Worm (Caenorhabditis elegans): Measurements from ENCODE around the gene F26C11.3.
A peak's percentile ranks its signal among the peaks of the same experiment; 100 is the strongest.

The F26C11.3 gene

DNA sequence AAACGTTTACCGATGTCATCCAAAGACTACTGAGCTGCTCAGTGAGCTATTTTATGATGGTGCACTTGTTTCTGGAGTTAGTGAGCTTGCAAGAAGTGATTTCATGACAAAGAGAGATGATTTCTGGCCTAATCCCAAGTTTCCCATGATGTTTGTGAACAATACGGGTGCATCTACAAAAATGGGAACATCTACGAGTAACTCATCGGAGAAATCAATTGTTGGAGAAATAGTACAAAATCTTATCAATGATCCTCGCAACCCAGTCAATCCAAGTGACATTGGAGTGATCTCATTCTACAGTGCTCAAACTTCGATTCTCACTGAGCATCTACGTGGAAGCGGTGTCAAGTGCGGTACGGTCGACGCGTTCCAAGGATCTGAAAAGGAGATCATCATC, 13.6 kb upstream of the F26C11.3 start:
- TF ChIP-seq F22D6.2 (tag; optimal IDR thresholded peaks at IDR 0.05): no peak
- TF ChIP-seq F39B2.1 (GFP tag; IDR thresholded peaks at IDR 0.05): no peak
- TF ChIP-seq F57A8.1 (GFP tag; optimal IDR thresholded peaks at IDR 0.05): no peak
- no peak for TF ChIP-seq fkh-3 (tag; optimal IDR thresholded peaks at IDR 0.05)
- no peak for TF ChIP-seq snpc-1.1 (tag; optimal IDR thresholded peaks at IDR 0.05; ENCODE audit: insufficient read depth)
- TF ChIP-seq ekl-4 (GFP tag; IDR thresholded peaks at IDR 0.05): no peak
- no peak for TF ChIP-seq ceh-100 (GFP tag; IDR thresholded peaks at IDR 0.05)
- no peak for TF ChIP-seq ets-4 (GFP tag; optimal IDR thresholded peaks at IDR 0.05)
- TF ChIP-seq rcor-1 (GFP tag; IDR thresholded peaks at IDR 0.05): no peak
- TF ChIP-seq F57C9.4 (tag; optimal IDR thresholded peaks at IDR 0.05): no peak
- no peak for TF ChIP-seq Y53G8AR.9 (GFP tag; conservative IDR thresholded peaks at IDR 0.05)
- no peak for TF ChIP-seq unc-130 (GFP tag; optimal IDR thresholded peaks at IDR 0.05)
- no peak for TF ChIP-seq bed-1 (GFP tag; IDR thresholded peaks at IDR 0.05)
- TF ChIP-seq snpc-3.4 (tag; optimal IDR thresholded peaks at IDR 0.05): no peak
- TF ChIP-seq F10E7.11 (tag; optimal IDR thresholded peaks at IDR 0.05): no peak
- TF ChIP-seq nhr-80 (tag; optimal IDR thresholded peaks at IDR 0.05): no peak
- TF ChIP-seq hlh-26 (GFP tag; conservative IDR thresholded peaks at IDR 0.05): no peak
- no peak for TF ChIP-seq mcd-1 (GFP tag; IDR thresholded peaks at IDR 0.05)

DNA sequence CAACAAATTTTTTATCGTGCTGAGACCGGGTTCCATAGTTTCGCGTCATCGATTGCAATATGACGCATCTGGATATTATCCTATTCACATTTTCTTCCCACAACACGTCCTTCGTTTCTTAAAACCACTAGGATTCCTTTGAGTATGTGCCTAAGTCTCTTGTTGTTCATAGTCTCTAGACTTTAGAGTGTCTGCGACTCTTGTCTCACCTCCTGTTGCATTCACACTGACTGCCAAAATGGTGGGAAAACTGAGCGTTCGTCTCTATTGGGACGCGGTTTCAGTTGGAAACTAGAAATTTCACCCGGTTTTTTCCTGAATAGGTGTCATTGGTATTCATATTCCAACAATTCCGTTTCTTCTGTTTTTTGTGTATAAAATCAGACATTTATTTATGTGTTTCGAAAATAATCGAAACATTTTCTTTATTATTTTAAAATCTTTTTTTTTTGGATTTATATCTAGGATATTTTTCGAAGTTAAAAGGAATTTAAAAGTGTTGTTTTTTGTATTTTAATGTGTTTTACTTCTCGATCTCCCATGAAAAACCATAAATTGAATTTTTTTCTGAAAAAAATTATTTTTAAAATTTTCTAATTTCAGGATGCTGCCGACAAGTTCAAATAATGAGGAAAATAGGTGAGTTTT, 6.8 kb upstream of the F26C11.3 start, which contains the start of gene C05C10.2:
Gene C05C10.2, plus strand, starts transcription at position 598 of the 648 bp plus-strand sequence.
- TF ChIP-seq repo-1 (tag; optimal IDR thresholded peaks at IDR 0.05) (no peak), hmg-1.2 (GFP tag; IDR thresholded peaks at IDR 0.05) (peak; percentile 52; the same call in 1 of the 2 replicates), nhr-120 (GFP tag; IDR thresholded peaks at IDR 0.05) (no peak)

DNA sequence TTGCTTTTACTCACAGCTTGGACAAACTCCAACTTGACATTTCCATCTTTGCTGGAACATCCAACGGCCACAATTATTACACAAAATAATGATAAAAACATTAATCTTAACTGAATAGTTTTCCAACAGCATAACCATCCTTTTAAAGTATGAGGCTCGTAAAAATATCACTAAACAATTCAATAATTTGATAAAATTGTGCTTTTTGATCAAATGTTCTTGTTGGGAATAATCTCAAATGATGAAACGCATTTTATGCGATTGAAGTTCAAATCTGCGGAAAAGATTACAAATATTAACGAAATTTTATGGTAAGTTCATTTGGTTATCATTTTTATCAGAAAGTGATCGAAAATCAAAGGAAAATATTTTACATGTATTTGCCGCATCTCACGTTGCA, 5.6 kb upstream of the F26C11.3 start, which contains the start of gene pho-10:
Gene pho-10, minus strand, starts transcription at position 101 of the 400 bp plus-strand sequence.
- TF ChIP-seq F57C9.4 (tag; optimal IDR thresholded peaks at IDR 0.05): no peak
- TF ChIP-seq dox-1 (GFP tag; IDR thresholded peaks at IDR 0.05): no peak
- no peak for TF ChIP-seq nfyb-1 (GFP tag; IDR thresholded peaks at IDR 0.05)
- TF ChIP-seq nhr-27 (tag; optimal IDR thresholded peaks at IDR 0.05): no peak
- TF ChIP-seq snpc-4 (GFP tag; optimal IDR thresholded peaks at IDR 0.05): no peak
- no peak for TF ChIP-seq snpc-4 (tag; optimal IDR thresholded peaks at IDR 0.05)
- TF ChIP-seq sea-2 (GFP tag; IDR thresholded peaks at IDR 0.05): no peak
- no peak for TF ChIP-seq F49E8.2 (tag; optimal IDR thresholded peaks at IDR 0.05; ENCODE audit: insufficient read depth)
- no peak for TF ChIP-seq ztf-22 (GFP tag; optimal IDR thresholded peaks at IDR 0.05)
- TF ChIP-seq Y95B8A.8 (GFP tag; IDR thresholded peaks at IDR 0.05): no peak
- no peak for TF ChIP-seq nfya-1 (tag; optimal IDR thresholded peaks at IDR 0.05; ENCODE audit: borderline replicate concordance, insufficient read depth)
- TF ChIP-seq T26A5.8 (tag; optimal IDR thresholded peaks at IDR 0.05): no peak
- TF ChIP-seq ets-4 (GFP tag; optimal IDR thresholded peaks at IDR 0.05): no peak
- TF ChIP-seq F55B11.4 (tag; optimal IDR thresholded peaks at IDR 0.05; ENCODE audit: borderline replicate concordance, insufficient read depth): no peak
- no peak for TF ChIP-seq Y56A3A.18 (GFP tag; IDR thresholded peaks at IDR 0.05)
- no peak for TF ChIP-seq mel-28 (tag; optimal IDR thresholded peaks at IDR 0.05; ENCODE audit: borderline replicate concordance)
- TF ChIP-seq madf-6 (GFP tag; IDR thresholded peaks at IDR 0.05): no peak
- no peak for TF ChIP-seq cebp-1 (GFP tag; IDR thresholded peaks at IDR 0.05)
- no peak for TF ChIP-seq cebp-1 (tag; optimal IDR thresholded peaks at IDR 0.05)

Data from whole organism, young adult.